Fruit fly (Drosophila melanogaster) whole organism, embryonic: ENCODE data around the gene Adgf-C.

ENCODE experiments used
- CG3065 ChIP-seq: fragments of 200-800 bp; sonication (Bioruptor generic); optimal IDR thresholded peaks from 2 replicates; lab custom pipeline; 2016; ENCODE audit warnings: missing biosample characterization, missing genetic modification characterization
- Neu2 ChIP-seq: fragments of 200-800 bp; sonication (Bioruptor generic); optimal IDR thresholded peaks from 3 replicates; lab custom pipeline; 2016; ENCODE audit warnings: missing biosample characterization, missing genetic modification characterization, borderline replicate concordance
- ab ChIP-seq: fragments of 200-800 bp; sonication (Bioruptor generic); optimal IDR thresholded peaks from 2 replicates; lab custom pipeline; 2016; ENCODE audit warnings: missing biosample characterization, missing genetic modification characterization
- phol ChIP-seq: fragments of 200-800 bp; sonication (Bioruptor generic); optimal IDR thresholded peaks from 3 replicates; lab custom pipeline; 2018; ENCODE audit warnings: missing biosample characterization, mild to moderate bottlenecking, missing genetic modification characterization, moderate library complexity

- TF ChIP-seq ab (GFP tag; lab: Kevin White, UChicago) (no peak), Neu2 (GFP tag; lab: Kevin White, UChicago) (no peak), CG3065 (GFP tag; lab: Kevin White, UChicago) (no peak), phol (tag; lab: Kevin White, UChicago) (no peak)
These were observed 15.4 kb downstream of the Adgf-C start for dm6 chr3R:13721998-13722397.
